Worm (Caenorhabditis elegans): Measurements from ENCODE around the gene cisd-1.

DNA sequence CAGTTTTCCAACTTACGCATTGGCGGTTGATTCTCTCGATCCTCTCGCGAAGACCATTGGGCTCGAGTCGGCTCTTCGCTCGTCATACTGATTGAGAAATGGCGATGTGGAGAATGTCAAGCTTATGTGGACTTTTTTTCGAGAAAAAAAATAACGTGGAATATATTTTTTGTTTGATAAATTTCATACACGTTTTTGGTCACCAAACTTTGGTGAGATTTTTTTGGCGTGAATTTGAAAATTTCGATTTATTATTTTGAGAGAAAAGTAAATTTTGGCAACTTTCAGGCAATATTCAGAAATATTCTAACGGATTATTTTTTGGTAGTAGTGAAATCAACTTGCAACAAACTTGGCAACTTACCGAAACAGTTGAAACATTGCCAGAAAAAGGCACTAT lies 9.7 kb upstream of the cisd-1 start, which contains the start of gene W02B12.12:
- TF ChIP-seq Y105C5A.15 (GFP tag; IDR thresholded peaks at IDR 0.05): no peak
- no peak for TF ChIP-seq nhr-6 (tag; optimal IDR thresholded peaks at IDR 0.05)
- no peak for TF ChIP-seq sdz-12 (GFP tag; optimal IDR thresholded peaks at IDR 0.05)
- TF ChIP-seq aly-2 (tag; optimal IDR thresholded peaks at IDR 0.05): no peak
- no peak for TF ChIP-seq nhr-28 (tag; optimal IDR thresholded peaks at IDR 0.05)
- TF ChIP-seq Y5F2A.4 (GFP tag; optimal IDR thresholded peaks at IDR 0.05): no peak
- no peak for TF ChIP-seq nhr-237 (tag; optimal IDR thresholded peaks at IDR 0.05)
- no peak for TF ChIP-seq madf-5 (GFP tag; IDR thresholded peaks at IDR 0.05)
- TF ChIP-seq unc-62 (GFP tag; optimal IDR thresholded peaks at IDR 0.05 in 1 of 2): peak in 1 of 2 experiments; percentile 73
- TF ChIP-seq unc-62 (tag; optimal IDR thresholded peaks at IDR 0.05): no peak
- no peak for TF ChIP-seq duxl-1 (tag; optimal IDR thresholded peaks at IDR 0.05; ENCODE audit: poor library complexity)
- no peak for TF ChIP-seq F44E2.7 (GFP tag; IDR thresholded peaks at IDR 0.05)
